Worm (Caenorhabditis elegans) whole organism, L4 larva: ENCODE data around the gene F58E6.4.

ENCODE experiments used
- D1046.2 ChIP-seq: fragments of 200-800 bp; sonication (Bioruptor generic); IDR thresholded peaks from 2 replicates; pipeline ENCODE4 v1.3.6; 2022; ENCODE audit warnings: missing genetic modification characterization, missing compliant biosample characterization
- F37D6.2 ChIP-seq: sonication (generic microtip); optimal IDR thresholded peaks from 2 replicates; lab custom pipeline; 2016; ENCODE audit warnings: mild to moderate bottlenecking, missing genetic modification characterization, missing compliant biosample characterization
- T20F7.1 ChIP-seq: fragments of 200-800 bp; sonication (Bioruptor generic); optimal IDR thresholded peaks from 2 replicates; lab custom pipeline; 2018; ENCODE audit warnings: mild to moderate bottlenecking, missing genetic modification characterization, missing compliant biosample characterization
- ZK337.2 ChIP-seq: fragments of 200-800 bp; sonication (Bioruptor generic); IDR thresholded peaks from 2 replicates; pipeline ENCODE4 v1.3.6; 2022; ENCODE audit warnings: missing genetic modification reagents, missing genetic modification characterization, missing compliant biosample characterization
- aha-1 ChIP-seq: fragments of 150-350 bp; peaks from one replicate; lab custom pipeline; 2014; ENCODE audit warnings: missing biosample characterization, missing genetic modification characterization
- ama-1 ChIP-seq: fragments of 150-350 bp; optimal IDR thresholded peaks from 2 replicates; lab custom pipeline; 2014; ENCODE audit warnings: inconsistent platforms, mixed read lengths
- ceh-44 ChIP-seq: fragments of 200-800 bp; sonication (Bioruptor generic); IDR thresholded peaks from 2 replicates; pipeline ENCODE4 v1.3.6; 2022; ENCODE audit warnings: missing genetic modification reagents, missing genetic modification characterization, missing compliant biosample characterization
- daf-12 ChIP-seq: fragments of 150-350 bp; optimal IDR thresholded peaks from 2 replicates; lab custom pipeline; 2014; ENCODE audit warnings: missing biosample characterization, missing genetic modification reagents, missing genetic modification characterization
- daf-16 ChIP-seq, 3 experiments: sonication (generic microtip); optimal IDR thresholded peaks; 2 replicates each; lab custom pipeline; 2016 to 2017; ENCODE audit warnings: missing genetic modification characterization in 3 of 3, missing genetic modification reagents in 3 of 3, mild to moderate bottlenecking in 2 of 3, missing compliant biosample characterization in 2 of 3, missing biosample characterization in 1 of 3, moderate library complexity in 1 of 3
- egl-43 ChIP-seq: fragments of 200-800 bp; sonication (Bioruptor generic); IDR thresholded peaks from 2 replicates; pipeline ENCODE4 v1.3.6; 2022; ENCODE audit warnings: missing genetic modification reagents, missing genetic modification characterization, missing compliant biosample characterization
- fos-1 ChIP-seq: fragments of 150-350 bp; optimal IDR thresholded peaks from 2 replicates; lab custom pipeline; 2014; ENCODE audit warnings: missing biosample characterization, missing genetic modification characterization
- hlh-30 ChIP-seq: sonication (generic microtip); optimal IDR thresholded peaks from 2 replicates; lab custom pipeline; 2017; ENCODE audit warnings: antibody characterized with exemption, mild to moderate bottlenecking, missing genetic modification characterization, missing compliant biosample characterization; ENCODE audit not compliant: insufficient read depth
- hmg-1.1 ChIP-seq: fragments of 200-800 bp; sonication (Bioruptor generic); IDR thresholded peaks from 2 replicates; pipeline ENCODE4 v1.3.6; 2022; ENCODE audit warnings: missing genetic modification reagents, missing genetic modification characterization, missing compliant biosample characterization
- lin-1 ChIP-seq: fragments of 200-800 bp; sonication (Bioruptor generic); IDR thresholded peaks from 2 replicates; pipeline ENCODE4 v1.3.6; 2022; ENCODE audit warnings: missing genetic modification reagents, missing genetic modification characterization, missing compliant biosample characterization
- lin-15B ChIP-seq: fragments of 150-350 bp; sonication (generic microtip); optimal IDR thresholded peaks from 3 replicates; lab custom pipeline; 2014; ENCODE audit warnings: missing biosample characterization, missing genetic modification characterization
- lin-38 ChIP-seq: fragments of 200-800 bp; sonication (Bioruptor generic); IDR thresholded peaks from 2 replicates; pipeline ENCODE4 v1.3.6; 2022; ENCODE audit warnings: missing genetic modification reagents, missing genetic modification characterization, missing compliant biosample characterization
- lin-39 ChIP-seq: fragments of 150-350 bp; optimal IDR thresholded peaks from 2 replicates; lab custom pipeline; 2014; ENCODE audit warnings: missing biosample characterization, missing genetic modification reagents, missing genetic modification characterization
- madf-5 ChIP-seq, 2 experiments: fragments of 200-800 bp; sonication (Bioruptor generic); IDR thresholded peaks; 2 replicates each; pipeline ENCODE4 v1.3.6; 2022; ENCODE audit warnings: missing compliant biosample characterization in 2 of 2, missing genetic modification characterization in 2 of 2
- mep-1 ChIP-seq: fragments of 150-350 bp; sonication (generic microtip); optimal IDR thresholded peaks from 3 replicates; lab custom pipeline; 2014; ENCODE audit warnings: missing biosample characterization, missing genetic modification characterization
- mxl-2 ChIP-seq: fragments of 200-800 bp; sonication (Bioruptor generic); conservative IDR thresholded peaks from 2 replicates; pipeline ENCODE4 v1.3.6; 2022; ENCODE audit warnings: missing genetic modification reagents, missing genetic modification characterization, missing compliant biosample characterization
- mxl-3 ChIP-seq: fragments of 200-800 bp; sonication (Bioruptor generic); optimal IDR thresholded peaks from 2 replicates; lab custom pipeline; 2018; ENCODE audit warnings: mild to moderate bottlenecking, missing genetic modification characterization, missing compliant biosample characterization
- nhr-102 ChIP-seq: sonication (generic microtip); optimal IDR thresholded peaks from 2 replicates; lab custom pipeline; 2016; ENCODE audit warnings: mild to moderate bottlenecking, missing genetic modification characterization, moderate library complexity, missing compliant biosample characterization
- nhr-28 ChIP-seq: fragments of 150-350 bp; optimal IDR thresholded peaks from 2 replicates; lab custom pipeline; 2014; ENCODE audit warnings: missing biosample characterization, missing genetic modification characterization
- nhr-6 ChIP-seq: fragments of 150-350 bp; optimal IDR thresholded peaks from 2 replicates; lab custom pipeline; 2014; ENCODE audit warnings: missing biosample characterization, missing genetic modification characterization
- pha-4 ChIP-seq, 2 experiments: fragments of 150-350 bp in 1 of 2; fragments of 200-800 bp in 1 of 2; sonication (Bioruptor generic) in 1 of 2; IDR thresholded peaks in 1 of 2; optimal IDR thresholded peaks in 1 of 2; 2 replicates each; pipeline versions ENCODE4 v1.3.6 to Lab custom; 2014 to 2022; ENCODE audit warnings: missing genetic modification characterization in 2 of 2, missing genetic modification reagents in 2 of 2, missing biosample characterization in 1 of 2, missing compliant biosample characterization in 1 of 2
- pqm-1 ChIP-seq: sonication (generic microtip); optimal IDR thresholded peaks from 2 replicates; lab custom pipeline; 2017; ENCODE audit warnings: missing biosample characterization, missing genetic modification characterization
- rbr-2 ChIP-seq: sonication (generic microtip); optimal IDR thresholded peaks from 2 replicates; lab custom pipeline; 2016; ENCODE audit warnings: missing genotype, missing genetic modification characterization, missing compliant biosample characterization
- snpc-1.2 ChIP-seq: fragments of 200-800 bp; sonication (Bioruptor generic); IDR thresholded peaks from 2 replicates; pipeline ENCODE4 v1.3.6; 2022; ENCODE audit warnings: missing genetic modification reagents, missing genetic modification characterization, missing compliant biosample characterization
- snpc-4 ChIP-seq: fragments of 150-350 bp; optimal IDR thresholded peaks from 2 replicates; lab custom pipeline; 2014; ENCODE audit warnings: missing biosample characterization, missing genetic modification characterization
- unc-130 ChIP-seq: sonication (generic microtip); optimal IDR thresholded peaks from 2 replicates; lab custom pipeline; 2016; ENCODE audit warnings: missing genetic modification reagents, missing genetic modification characterization, missing compliant biosample characterization
- unc-62 ChIP-seq, 3 experiments: fragments of 150-350 bp in 1 of 3; sonication (generic microtip); optimal IDR thresholded peaks in 2 of 3; peaks in 1 of 3; 1 replicate in 1 of 3; 2 replicates in 2 of 3; lab custom pipeline; 2014 to 2017; ENCODE audit warnings: missing biosample characterization in 3 of 3, missing genetic modification characterization in 3 of 3, missing genetic modification reagents in 3 of 3, missing genotype in 1 of 3
- zag-1 ChIP-seq: fragments of 150-350 bp; optimal IDR thresholded peaks from 2 replicates; lab custom pipeline; 2014; ENCODE audit warnings: missing biosample characterization, missing genetic modification characterization

Gene F58E6.4

ce11 chrV:9704399-9704798 is 45.8 kb downstream of the F58E6.4 start (continued):
- TF ChIP-seq lin-39 (tag; lab: Kevin White, UChicago) (no peak), mxl-3 (GFP tag; lab: Kevin White, UChicago) (peak; percentile 7), ceh-44 (no peak), ZK337.2 (GFP tag; lab: Robert Waterston, UW) (no peak), snpc-4 (tag; lab: Kevin White, UChicago) (no peak), hmg-1.1 (GFP tag; lab: Robert Waterston, UW) (0 out of 2 replicates have a peak, but pooled peaks have one; percentile 56), egl-43 (no peak), mxl-2 (GFP tag; lab: Robert Waterston, UW) (no peak), rbr-2 (tag; lab: Kevin White, UChicago) (peak; percentile 27), aha-1 (tag; lab: Kevin White, UChicago) (peak; percentile 26), unc-62 (GFP tag; optimal IDR thresholded peaks at IDR 0.05 in 1 of 2; lab: Kevin White, UChicago) (peak in 1 of 2 experiments; percentile 63), unc-62 (tag; optimal IDR thresholded peaks at IDR 0.05; lab: Kevin White, UChicago) (no peak), lin-15B (no peak), daf-12 (tag; lab: Kevin White, UChicago) (no peak), mep-1 (tag; lab: Kevin White, UChicago) (peak; percentile 66), ama-1 (no peak), lin-1 (GFP tag; lab: Robert Waterston, UW) (no peak), madf-5 (GFP tag; IDR thresholded peaks at IDR 0.05; lab: Robert Waterston, UW) (no peak), hlh-30 (tag; lab: Kevin White, UChicago) (peak; percentile 85), D1046.2 (GFP tag; lab: Robert Waterston, UW) (no peak), lin-38 (no peak), nhr-102 (tag; lab: Kevin White, UChicago) (no peak), nhr-6 (tag; lab: Kevin White, UChicago) (peak; percentile 12), pha-4 (GFP tag; IDR thresholded peaks at IDR 0.05; lab: Robert Waterston, UW) (no peak), pha-4 (tag; optimal IDR thresholded peaks at IDR 0.05; lab: Kevin White, UChicago) (no peak), snpc-1.2 (GFP tag; lab: Robert Waterston, UW) (no peak), fos-1 (tag; lab: Kevin White, UChicago) (no peak)
- TF ChIP-seq, all 104 proteins: peak for 13

ce11 chrV:9703549-9703948 is 46.7 kb downstream of the F58E6.4 start:
- TF ChIP-seq snpc-4 (tag; lab: Kevin White, UChicago), result no peak
- no peak for TF ChIP-seq T20F7.1 (GFP tag; lab: Kevin White, UChicago)
- no peak for TF ChIP-seq unc-130 (GFP tag; lab: Kevin White, UChicago)
- no peak for TF ChIP-seq ceh-44

- TF ChIP-seq hmg-1.1 (GFP tag; lab: Robert Waterston, UW), result no peak
- TF ChIP-seq unc-62 (GFP tag; optimal IDR thresholded peaks at IDR 0.05 in 1 of 2; lab: Kevin White, UChicago), result peak in 1 of 2 experiments; percentile 34
- TF ChIP-seq unc-62 (tag; optimal IDR thresholded peaks at IDR 0.05; lab: Kevin White, UChicago), result no peak
Measured at ce11 chrV:9702755-9703154, 47.5 kb downstream of the F58E6.4 start, which contains the start of gene xbx-6. Gene xbx-6 (plus strand): TSS chrV:9703055.

ce11 chrV:9701861-9702260 is 48.3 kb downstream of the F58E6.4 start:
- TF ChIP-seq F37D6.2 (no peak), zag-1 (tag; lab: Kevin White, UChicago) (no peak), daf-16 (GFP tag; optimal IDR thresholded peaks at IDR 0.05; lab: Kevin White, UChicago) (no peak), daf-16 (tag; optimal IDR thresholded peaks at IDR 0.05; lab: Kevin White, UChicago) (peak; percentile 67), nhr-28 (peak; percentile 37), pqm-1 (peak; percentile 82)
